Fruit fly (Drosophila melanogaster): ENCODE data around the gene DNAlig3.

Gene DNAlig3

DNA sequence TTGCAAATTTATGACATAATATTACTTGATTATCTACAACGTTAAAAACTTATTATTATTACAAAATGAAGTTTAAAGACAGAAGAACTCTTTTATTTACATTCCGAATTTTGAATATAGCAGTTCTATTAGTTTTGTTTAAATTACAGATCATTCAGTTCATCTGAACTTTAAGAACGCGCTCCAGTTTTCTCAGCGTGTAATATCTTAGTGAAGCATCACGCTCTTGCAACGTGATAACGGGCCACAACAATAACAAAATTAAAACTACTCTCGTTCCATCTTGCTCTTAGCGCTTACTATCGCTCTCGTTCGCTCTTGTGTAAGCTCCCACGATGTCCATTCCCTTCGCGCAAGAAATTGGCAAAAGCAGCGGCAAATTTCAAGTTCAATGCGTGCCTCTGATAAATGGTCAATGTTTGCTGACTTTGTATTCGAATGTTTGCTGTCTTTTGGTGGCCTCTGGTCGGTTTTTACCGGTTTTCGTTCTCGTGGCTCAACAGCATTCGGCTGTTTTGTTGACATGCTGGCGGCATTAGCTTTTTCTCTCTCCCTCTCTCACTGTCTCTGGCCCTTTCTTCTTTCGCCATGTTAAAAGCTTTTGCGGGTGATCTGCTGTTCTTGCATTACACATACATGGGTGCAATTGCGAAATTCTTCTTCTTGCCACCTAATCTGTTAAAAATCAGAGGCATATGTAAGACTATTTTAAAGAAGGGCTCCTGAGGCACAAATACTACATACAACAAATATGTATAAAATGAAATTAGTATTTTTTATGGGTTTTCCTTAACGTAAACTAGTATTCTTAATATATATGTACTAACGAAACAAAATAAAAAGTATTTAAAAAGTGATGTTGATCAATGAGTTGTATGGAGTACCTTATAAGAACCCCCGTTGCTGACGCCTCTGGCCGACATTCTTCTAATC, 41.2 kb upstream of the DNAlig3 start (continued):
- TF ChIP-seq CG1233 (GFP tag; optimal IDR thresholded peaks at IDR 0.05) (no peak), Poxn (GFP tag; IDR thresholded peaks at IDR 0.05) (no peak), CTCF (GFP tag; optimal IDR thresholded peaks at IDR 0.05) (no peak), vvl (GFP tag; IDR thresholded peaks at IDR 0.05) (no peak), row (GFP tag; IDR thresholded peaks at IDR 0.05) (peak; percentile 75), CG6272 (GFP tag; IDR thresholded peaks at IDR 0.05) (no peak), CG11398 (GFP tag; optimal IDR thresholded peaks at IDR 0.05) (no peak), CG10959 (GFP tag; IDR thresholded peaks at IDR 0.05) (no peak), chm (GFP tag; IDR thresholded peaks at IDR 0.05) (no peak), HLH3B (GFP tag; IDR thresholded peaks at IDR 0.05) (no peak), CG13424 (tag; optimal IDR thresholded peaks at IDR 0.05) (peak; percentile 53), B-H1 (GFP tag; IDR thresholded peaks at IDR 0.05) (no peak), NK7.1 (GFP tag; optimal IDR thresholded peaks at IDR 0.05) (no peak), CrebB (tag; optimal IDR thresholded peaks at IDR 0.05) (no peak), CG7786 (GFP tag; optimal IDR thresholded peaks at IDR 0.05) (no peak), Mad (GFP tag; optimal IDR thresholded peaks at IDR 0.05) (no peak), stwl (tag; optimal IDR thresholded peaks at IDR 0.05) (no peak), crp (GFP tag; optimal IDR thresholded peaks at IDR 0.05) (no peak), CG11695 (GFP tag; IDR thresholded peaks at IDR 0.05) (peak; percentile 66; the same call in 2 of the 3 replicates), peb (GFP tag; IDR thresholded peaks at IDR 0.05) (no peak), dysf (GFP tag; IDR thresholded peaks at IDR 0.05) (peak; percentile 43; the same call in 1 of the 3 replicates), PHDP (tag; optimal IDR thresholded peaks at IDR 0.05) (peak; percentile 55), her (GFP tag; optimal IDR thresholded peaks at IDR 0.05) (no peak), mirr (GFP tag; optimal IDR thresholded peaks at IDR 0.05) (no peak), fd3F (GFP tag; optimal IDR thresholded peaks at IDR 0.05) (no peak), hth (optimal IDR thresholded peaks at IDR 0.05) (no peak), Ssrp (tag; optimal IDR thresholded peaks at IDR 0.05) (no peak), gce (GFP tag; IDR thresholded peaks at IDR 0.05) (no peak), ind (GFP tag; optimal IDR thresholded peaks at IDR 0.05) (peak; percentile 39), tna (GFP tag; IDR thresholded peaks at IDR 0.05; ENCODE audit: partially characterized antibody) (no peak), CG12659 (GFP tag; optimal IDR thresholded peaks at IDR 0.05) (peak; percentile 43), CG17802 (tag; optimal IDR thresholded peaks at IDR 0.05) (no peak), ash1 (GFP tag; optimal IDR thresholded peaks at IDR 0.05) (no peak), zf30C (GFP tag; optimal IDR thresholded peaks at IDR 0.05) (peak; percentile 51), D (optimal IDR thresholded peaks at IDR 0.05) (no peak), D (GFP tag; optimal IDR thresholded peaks at IDR 0.05) (no peak), sug (tag; optimal IDR thresholded peaks at IDR 0.05) (peak; percentile 6), CG14965 (GFP tag; optimal IDR thresholded peaks at IDR 0.05; ENCODE audit: borderline replicate concordance) (no peak), klu (GFP tag; IDR thresholded peaks at IDR 0.05) (no peak), CG7271 (tag; optimal IDR thresholded peaks at IDR 0.05) (no peak), Spps (tag; optimal IDR thresholded peaks at IDR 0.05) (no peak), exex (tag; optimal IDR thresholded peaks at IDR 0.05) (no peak), Nf-YA (GFP tag; IDR thresholded peaks at IDR 0.05) (no peak), psq (GFP tag; optimal IDR thresholded peaks at IDR 0.05) (no peak), Sox100B (GFP tag; optimal IDR thresholded peaks at IDR 0.05) (peak; percentile 17), CG6654 (GFP tag; optimal IDR thresholded peaks at IDR 0.05) (no peak), dpn (GFP tag; optimal IDR thresholded peaks at IDR 0.05) (no peak), Lpt (GFP tag; optimal IDR thresholded peaks at IDR 0.05) (no peak), Kr (GFP tag; optimal IDR thresholded peaks at IDR 0.05) (no peak), abd-A (tag; optimal IDR thresholded peaks at IDR 0.05) (no peak)

All from whole organism, embryonic.